Fruit fly (Drosophila melanogaster) whole organism, embryonic: Measurements from ENCODE around the gene Mocs1.
A peak's percentile ranks its signal among the peaks of the same experiment; 100 is the strongest.

Experiments used
- CG10565 ChIP-seq: fragments of 200-800 bp; sonication (Bioruptor generic); optimal IDR thresholded peaks from 3 replicates; lab custom pipeline; 2016; ENCODE audit warnings: missing biosample characterization, mild to moderate bottlenecking, missing genetic modification characterization
- CG13424 ChIP-seq: fragments of 200-800 bp; sonication (Bioruptor generic); optimal IDR thresholded peaks from 2 replicates; lab custom pipeline; 2019; ENCODE audit warnings: missing biosample characterization, mild to moderate bottlenecking, missing genetic modification characterization, moderate library complexity
- CG15269 ChIP-seq: fragments of 200-800 bp; sonication (Bioruptor generic); optimal IDR thresholded peaks from 2 replicates; lab custom pipeline; 2018; ENCODE audit warnings: missing biosample characterization, mild to moderate bottlenecking, missing genetic modification characterization, moderate library complexity
- CG17568 ChIP-seq: fragments of 200-800 bp; sonication (Bioruptor generic); optimal IDR thresholded peaks from 2 replicates; lab custom pipeline; 2018; ENCODE audit warnings: missing biosample characterization, mild to moderate bottlenecking, missing genetic modification characterization, moderate library complexity
- CG8089 ChIP-seq: fragments of 200-800 bp; sonication (Bioruptor generic); optimal IDR thresholded peaks from 3 replicates; lab custom pipeline; 2016; ENCODE audit warnings: missing biosample characterization, missing genetic modification characterization
- Oaz ChIP-seq: fragments of 200-800 bp; sonication (Bioruptor generic); IDR thresholded peaks from 2 replicates; pipeline ENCODE4 v1.3.6; 2022; ENCODE audit warnings: missing biosample characterization, missing genetic modification characterization
- insv ChIP-seq, 2 experiments: fragments of 200-800 bp; sonication (Bioruptor generic); optimal IDR thresholded peaks; 3 replicates each; lab custom pipeline; 2016 to 2018; ENCODE audit warnings: missing biosample characterization in 2 of 2, missing genetic modification characterization in 2 of 2
- rib ChIP-seq: fragments of 200-800 bp; sonication (Bioruptor generic); IDR thresholded peaks from 2 replicates; pipeline ENCODE4 v1.3.6; 2022; ENCODE audit warnings: missing biosample characterization, missing genetic modification characterization
- ssp ChIP-seq: fragments of 200-800 bp; sonication (Bioruptor generic); IDR thresholded peaks from 2 replicates; pipeline ENCODE4 v1.3.6; 2022; ENCODE audit warnings: missing biosample characterization, missing genetic modification characterization
- tin ChIP-seq: fragments of 200-800 bp; sonication (Bioruptor generic); optimal IDR thresholded peaks from 3 replicates; lab custom pipeline; 2016; ENCODE audit warnings: missing biosample characterization, missing genetic modification characterization
- wdn ChIP-seq: fragments of 200-800 bp; sonication (Bioruptor generic); IDR thresholded peaks from 2 replicates; pipeline ENCODE4 v1.3.6; 2022; ENCODE audit warnings: missing biosample characterization, missing genetic modification characterization

dm6 chr3L:11084557-11085231 is 14.4 kb downstream of the Mocs1 start:
- TF ChIP-seq rib (GFP tag; lab: Robert Waterston, UW) (peak; percentile 89), wdn (GFP tag; lab: Robert Waterston, UW) (peak; percentile 84), CG15269 (tag; lab: Kevin White, UChicago) (peak; percentile 97), CG8089 (peak; percentile 97), insv (GFP tag; optimal IDR thresholded peaks at IDR 0.05; lab: Kevin White, UChicago) (peak in 1 of 2 experiments; percentile 70), CG17568 (GFP tag; lab: Kevin White, UChicago) (peak; percentile 95), ssp (GFP tag; lab: Robert Waterston, UW) (peak; percentile 86), CG13424 (tag; lab: Kevin White, UChicago) (peak; percentile 97), Oaz (GFP tag; lab: Robert Waterston, UW) (peak; percentile 87), CG10565 (GFP tag; lab: Kevin White, UChicago) (peak; percentile 80), tin (peak; percentile 97)
